Fruit fly (Drosophila melanogaster) whole organism, embryonic: ENCODE results near the gene CG2021.

Experiments
- Ada2b ChIP-seq: fragments of 200-800 bp; sonication (Bioruptor generic); IDR thresholded peaks from 2 replicates; pipeline ENCODE4 v1.3.6; 2022; ENCODE audit warnings: missing biosample characterization, missing genetic modification characterization
- Awh ChIP-seq: fragments of 200-800 bp; sonication (Bioruptor generic); IDR thresholded peaks from 2 replicates; pipeline ENCODE4, ENCODE4 v1.3.6; 2022; ENCODE audit warnings: missing biosample characterization, missing genetic modification characterization
- Blimp-1 ChIP-seq: fragments of 200-800 bp; sonication (Bioruptor generic); optimal IDR thresholded peaks from 3 replicates; lab custom pipeline; 2018; ENCODE audit warnings: missing biosample characterization, missing genetic modification characterization, mild to moderate bottlenecking, moderate library complexity, missing genetic modification reagents
- CG11723 ChIP-seq: fragments of 200-800 bp; sonication (Bioruptor generic); optimal IDR thresholded peaks from 2 replicates; lab custom pipeline; 2017; ENCODE audit warnings: missing biosample characterization, mild to moderate bottlenecking, missing genetic modification characterization
- CG12071 ChIP-seq: fragments of 200-800 bp; sonication (Bioruptor generic); optimal IDR thresholded peaks from 3 replicates; lab custom pipeline; 2018; ENCODE audit warnings: missing biosample characterization, mild to moderate bottlenecking, missing genetic modification characterization
- CG12744 ChIP-seq: fragments of 200-800 bp; sonication (Bioruptor generic); optimal IDR thresholded peaks from 2 replicates; lab custom pipeline; 2016; ENCODE audit warnings: missing biosample characterization, missing genetic modification characterization
- CG12769 ChIP-seq: fragments of 200-800 bp; sonication (Bioruptor generic); optimal IDR thresholded peaks from 2 replicates; lab custom pipeline; 2019; ENCODE audit warnings: missing biosample characterization, mild to moderate bottlenecking, missing genetic modification characterization, moderate library complexity
- CG13287 ChIP-seq: fragments of 200-800 bp; sonication (Bioruptor generic); IDR thresholded peaks from 2 replicates; pipeline ENCODE4 v1.3.6; 2022; ENCODE audit warnings: missing biosample characterization, missing genetic modification characterization; ENCODE audit not compliant: partially characterized antibody
- CG13894 ChIP-seq: fragments of 200-800 bp; sonication (Bioruptor generic); optimal IDR thresholded peaks from 3 replicates; lab custom pipeline; 2018; ENCODE audit warnings: missing biosample characterization, mild to moderate bottlenecking, missing genetic modification characterization, moderate library complexity
- CG14710 ChIP-seq: fragments of 200-800 bp; sonication (Bioruptor generic); optimal IDR thresholded peaks from 3 replicates; lab custom pipeline; 2019; ENCODE audit warnings: missing biosample characterization, mild to moderate bottlenecking, missing genetic modification characterization, moderate library complexity
- CG15269 ChIP-seq: fragments of 200-800 bp; sonication (Bioruptor generic); optimal IDR thresholded peaks from 2 replicates; lab custom pipeline; 2018; ENCODE audit warnings: missing biosample characterization, mild to moderate bottlenecking, missing genetic modification characterization, moderate library complexity
- CG1602 ChIP-seq: fragments of 200-800 bp; sonication (Bioruptor generic); optimal IDR thresholded peaks from 3 replicates; lab custom pipeline; 2016; ENCODE audit warnings: missing biosample characterization, missing genetic modification characterization
- CG16815 ChIP-seq: fragments of 200-800 bp; sonication (Bioruptor generic); optimal IDR thresholded peaks from 3 replicates; lab custom pipeline; 2017; ENCODE audit warnings: missing biosample characterization, mild to moderate bottlenecking, missing genetic modification characterization
- CG17802 ChIP-seq: fragments of 200-800 bp; sonication (Bioruptor generic); optimal IDR thresholded peaks from 2 replicates; lab custom pipeline; 2018; ENCODE audit warnings: missing biosample characterization, mild to moderate bottlenecking, missing genetic modification characterization, moderate library complexity
- CG17829 ChIP-seq: fragments of 200-800 bp; optimal IDR thresholded peaks from 2 replicates; lab custom pipeline; 2019; ENCODE audit warnings: missing biosample characterization, mild to moderate bottlenecking, missing genetic modification characterization, moderate library complexity
- CG31365 ChIP-seq: fragments of 200-800 bp; sonication (Bioruptor generic); optimal IDR thresholded peaks from 2 replicates; lab custom pipeline; 2018; ENCODE audit warnings: missing biosample characterization, mild to moderate bottlenecking, missing genetic modification characterization
- CG6854 ChIP-seq: fragments of 200-800 bp; sonication (Bioruptor generic); optimal IDR thresholded peaks from 3 replicates; lab custom pipeline; 2017; ENCODE audit warnings: missing biosample characterization, mild to moderate bottlenecking, missing genetic modification characterization
- CG7839 ChIP-seq: fragments of 200-800 bp; sonication (Bioruptor generic); optimal IDR thresholded peaks from 3 replicates; lab custom pipeline; 2018; ENCODE audit warnings: missing biosample characterization, mild to moderate bottlenecking, missing genetic modification characterization, moderate library complexity
- Camta ChIP-seq: fragments of 200-800 bp; sonication (Bioruptor generic); optimal IDR thresholded peaks from 2 replicates; lab custom pipeline; 2016; ENCODE audit warnings: missing biosample characterization, missing genetic modification characterization
- Chrac-16 ChIP-seq: fragments of 200-800 bp; sonication (Bioruptor generic); optimal IDR thresholded peaks from 3 replicates; lab custom pipeline; 2016; ENCODE audit warnings: missing biosample characterization, missing genetic modification characterization
- Dad ChIP-seq: fragments of 200-800 bp; sonication (Bioruptor generic); optimal IDR thresholded peaks from 3 replicates; lab custom pipeline; 2016; ENCODE audit warnings: missing biosample characterization, missing genetic modification characterization
- Dip2 ChIP-seq: fragments of 200-800 bp; sonication (Bioruptor generic); IDR thresholded peaks from 2 replicates; pipeline ENCODE4 v1.3.6; 2022; ENCODE audit warnings: missing biosample characterization, missing genetic modification characterization
- Eip74EF ChIP-seq, 2 experiments: fragments of 200-800 bp in 1 of 2; fragments of >200 bp in 1 of 2; sonication (Bioruptor generic) in 1 of 2; optimal IDR thresholded peaks; 2 replicates each; lab custom pipeline; 2017 to 2019; ENCODE audit warnings: missing biosample characterization in 2 of 2, missing genetic modification characterization in 2 of 2, mild to moderate bottlenecking in 1 of 2, moderate library complexity in 1 of 2
- Hsf ChIP-seq: fragments of 200-800 bp; sonication (Bioruptor generic); optimal IDR thresholded peaks from 3 replicates; lab custom pipeline; 2016; ENCODE audit warnings: missing biosample characterization, missing genetic modification characterization
- Lim3 ChIP-seq: fragments of 200-800 bp; sonication (Bioruptor generic); IDR thresholded peaks from 2 replicates; pipeline ENCODE4 v1.3.6; 2022; ENCODE audit warnings: missing biosample characterization, missing genetic modification characterization
- Nf-YA ChIP-seq: fragments of 200-800 bp; sonication (Bioruptor generic); IDR thresholded peaks from 2 replicates; pipeline ENCODE4 v1.3.6; 2022; ENCODE audit warnings: missing biosample characterization, missing genetic modification characterization
- Sry-δ ChIP-seq: fragments of 200-800 bp; sonication (Bioruptor generic); optimal IDR thresholded peaks from 2 replicates; lab custom pipeline; 2016; ENCODE audit warnings: missing biosample characterization, missing genetic modification characterization
- abd-A ChIP-seq: fragments of 200-800 bp; sonication (Bioruptor generic); optimal IDR thresholded peaks from 3 replicates; lab custom pipeline; 2019; ENCODE audit warnings: missing biosample characterization, mild to moderate bottlenecking, missing genetic modification characterization, moderate library complexity
- al ChIP-seq: fragments of 200-800 bp; sonication (Bioruptor generic); IDR thresholded peaks from 2 replicates; pipeline ENCODE4 v1.3.6; 2022; ENCODE audit warnings: missing biosample characterization, missing genetic modification characterization
- chinmo ChIP-seq: fragments of 200-800 bp; sonication (Bioruptor generic); IDR thresholded peaks from 4 replicates; pipeline ENCODE4 v1.3.6; 2022; ENCODE audit warnings: missing biosample characterization, missing genetic modification characterization; ENCODE audit not compliant: partially characterized antibody
- cwo ChIP-seq: fragments of 200-800 bp; sonication (Bioruptor generic); optimal IDR thresholded peaks from 3 replicates; lab custom pipeline; 2017; ENCODE audit warnings: missing biosample characterization, missing genetic modification characterization, mild to moderate bottlenecking, moderate library complexity, missing genetic modification reagents
- dan ChIP-seq: fragments of 200-800 bp; sonication (Bioruptor generic); IDR thresholded peaks from 2 replicates; pipeline ENCODE4 v1.3.6; 2022; ENCODE audit warnings: missing biosample characterization, missing genetic modification characterization
- dimm ChIP-seq: fragments of 200-800 bp; sonication (Bioruptor generic); IDR thresholded peaks from 2 replicates; pipeline ENCODE4 v1.3.6; 2022; ENCODE audit warnings: missing biosample characterization, missing genetic modification characterization
- dmrt11E ChIP-seq: fragments of 200-800 bp; sonication (Bioruptor generic); optimal IDR thresholded peaks from 3 replicates; lab custom pipeline; 2018; ENCODE audit warnings: missing biosample characterization, mild to moderate bottlenecking, missing genetic modification characterization, moderate library complexity
- ewg ChIP-seq: fragments of 200-800 bp; sonication (Bioruptor generic); optimal IDR thresholded peaks from 3 replicates; lab custom pipeline; 2017; ENCODE audit warnings: mild to moderate bottlenecking, missing biosample characterization, missing genetic modification reagents, missing genetic modification characterization
- ftz-f1 ChIP-seq: fragments of 200-800 bp; sonication (Bioruptor generic); optimal IDR thresholded peaks from 2 replicates; lab custom pipeline; 2016; ENCODE audit warnings: missing biosample characterization, missing genetic modification characterization
- hth ChIP-seq: fragments of >200 bp; optimal IDR thresholded peaks from 2 replicates; lab custom pipeline; 2017; ENCODE audit warnings: inconsistent platforms
- lab ChIP-seq: fragments of 200-800 bp; sonication (Bioruptor generic); optimal IDR thresholded peaks from 3 replicates; lab custom pipeline; 2017; ENCODE audit warnings: missing biosample characterization, missing genetic modification characterization, mild to moderate bottlenecking, moderate library complexity, missing genetic modification reagents
- oc ChIP-seq: fragments of 200-800 bp; sonication (Bioruptor generic); optimal IDR thresholded peaks from 2 replicates; lab custom pipeline; 2018; ENCODE audit warnings: missing biosample characterization, mild to moderate bottlenecking, missing genetic modification characterization, moderate library complexity
- pita ChIP-seq: fragments of 200-800 bp; sonication (Bioruptor generic); optimal IDR thresholded peaks from 2 replicates; lab custom pipeline; 2017; ENCODE audit warnings: missing biosample characterization, mild to moderate bottlenecking, missing genetic modification characterization
- pros ChIP-seq: fragments of 200-800 bp; sonication (Bioruptor generic); optimal IDR thresholded peaks from 3 replicates; lab custom pipeline; 2019; ENCODE audit warnings: missing biosample characterization, mild to moderate bottlenecking, missing genetic modification characterization, moderate library complexity
- sd ChIP-seq: fragments of 200-800 bp; sonication (Bioruptor generic); optimal IDR thresholded peaks from 3 replicates; lab custom pipeline; 2018; ENCODE audit warnings: missing biosample characterization, mild to moderate bottlenecking, missing genetic modification characterization, moderate library complexity
- sens ChIP-seq: fragments of 200-800 bp; sonication (Bioruptor generic); peaks from one replicate; lab custom pipeline; 2016; ENCODE audit warnings: missing biosample characterization, missing genetic modification characterization
- sob ChIP-seq: fragments of 200-800 bp; sonication (Bioruptor generic); IDR thresholded peaks from 2 replicates; pipeline ENCODE4 v1.3.6; 2022; ENCODE audit warnings: missing biosample characterization, missing genetic modification characterization
- sqz ChIP-seq: fragments of 200-800 bp; sonication (Bioruptor generic); optimal IDR thresholded peaks from 3 replicates; lab custom pipeline; 2018; ENCODE audit warnings: missing biosample characterization, mild to moderate bottlenecking, missing genetic modification characterization
- sr ChIP-seq: fragments of 200-800 bp; sonication (Bioruptor generic); IDR thresholded peaks from 3 replicates; pipeline ENCODE4 v1.3.6; 2022; ENCODE audit warnings: missing biosample characterization, missing genetic modification characterization
- vvl ChIP-seq: fragments of 200-800 bp; sonication (Bioruptor generic); IDR thresholded peaks from 2 replicates; pipeline ENCODE4 v1.3.6; 2022; ENCODE audit warnings: missing biosample characterization, missing genetic modification characterization
- yki ChIP-seq: fragments of >200 bp; optimal IDR thresholded peaks from 3 replicates; lab custom pipeline; 2018
- z ChIP-seq: fragments of 200-800 bp; sonication (Bioruptor generic); IDR thresholded peaks from 3 replicates; pipeline ENCODE4 v1.3.6; 2022; ENCODE audit warnings: missing biosample characterization, missing genetic modification characterization

CG2021 gene

DNA sequence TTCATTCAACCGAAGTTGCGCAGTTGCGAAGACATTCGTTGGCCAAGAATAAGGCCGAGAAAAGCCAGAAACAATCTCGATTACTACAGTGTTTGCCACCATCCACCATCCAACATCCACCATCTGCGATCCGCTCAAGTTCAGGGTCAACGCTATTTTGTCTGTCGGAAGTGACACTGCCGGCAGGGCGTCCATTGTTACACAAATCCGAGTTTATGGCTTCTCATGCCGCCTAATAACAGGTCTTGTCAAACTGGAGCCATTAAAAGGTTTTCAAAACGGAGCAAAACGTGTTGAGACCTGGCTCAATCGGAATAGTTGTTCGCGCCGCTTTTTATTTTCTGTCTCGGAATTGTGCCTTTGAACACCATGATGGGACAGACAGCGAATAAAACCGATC is 41.6 kb upstream of the CG2021 start (continued):
- TF ChIP-seq pros (GFP tag; lab: Kevin White, UChicago) (peak; percentile 5), CG15269 (tag; lab: Kevin White, UChicago) (peak; percentile 67), sd (peak; percentile 60), CG6854 (no peak), CG11723 (GFP tag; lab: Kevin White, UChicago) (no peak), Camta (GFP tag; lab: Kevin White, UChicago) (no peak), CG16815 (GFP tag; lab: Kevin White, UChicago) (no peak), ewg (GFP tag; lab: Kevin White, UChicago) (no peak), CG7839 (tag; lab: Kevin White, UChicago) (no peak), CG31365 (no peak), Dip2 (GFP tag; lab: Robert Waterston, UW) (no peak), Ada2b (GFP tag; lab: Robert Waterston, UW) (no peak), CG17829 (tag; lab: Kevin White, UChicago) (no peak), Nf-YA (GFP tag; lab: Robert Waterston, UW) (no peak), CG17802 (tag; lab: Kevin White, UChicago) (no peak), Eip74EF (GFP tag; optimal IDR thresholded peaks at IDR 0.05; lab: Kevin White, UChicago) (peak in 1 of 2 experiments; percentile 98), dan (GFP tag; lab: Robert Waterston, UW) (no peak), CG12769 (tag; lab: Kevin White, UChicago) (peak; percentile 53), CG14710 (no peak), abd-A (tag; lab: Kevin White, UChicago) (peak; percentile 98), pita (GFP tag; lab: Kevin White, UChicago) (no peak), CG13287 (no peak), hth (lab: Kevin White, UChicago) (no peak), dmrt11E (tag; lab: Kevin White, UChicago) (no peak), sr (GFP tag; lab: Robert Waterston, UW) (no peak), dimm (GFP tag; lab: Robert Waterston, UW) (no peak), ftz-f1 (peak; percentile 55), oc (peak; percentile 89), CG12744 (GFP tag; lab: Kevin White, UChicago) (no peak)

DNA sequence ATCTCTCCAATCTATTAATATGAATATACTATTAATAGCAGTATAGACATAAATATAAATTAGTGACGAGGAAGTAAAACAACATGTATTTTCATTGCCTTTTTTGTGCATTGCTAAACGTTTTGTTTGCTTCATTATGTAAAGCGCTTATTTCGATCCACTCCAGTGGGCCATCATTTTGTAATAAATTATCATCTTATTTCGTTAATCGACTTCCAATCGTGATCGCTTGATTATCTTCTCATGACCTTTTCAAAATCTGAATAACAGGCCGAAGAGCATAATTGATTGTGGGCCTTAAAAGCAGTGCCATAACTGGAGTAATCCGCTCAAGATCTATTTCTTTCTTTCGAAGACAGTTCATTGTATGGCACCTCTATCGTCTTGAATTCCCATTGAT is 40.2 kb upstream of the CG2021 start:
- no peak for TF ChIP-seq CG13287
- TF ChIP-seq Awh (GFP tag; lab: Robert Waterston, UW), result peak; percentile 72; the same call in 1 of the 2 replicates
- TF ChIP-seq vvl (GFP tag; lab: Robert Waterston, UW), result peak; percentile 18; the same call in 1 of the 2 replicates
- peak; percentile 57 for TF ChIP-seq oc
- TF ChIP-seq CG12071 (GFP tag; lab: Kevin White, UChicago), result no peak
- TF ChIP-seq Eip74EF (GFP tag; optimal IDR thresholded peaks at IDR 0.05; lab: Kevin White, UChicago), result peak in 1 of 2 experiments; percentile 44
- no peak for TF ChIP-seq Sry-δ
- no peak for TF ChIP-seq al (GFP tag; lab: Robert Waterston, UW)

DNA sequence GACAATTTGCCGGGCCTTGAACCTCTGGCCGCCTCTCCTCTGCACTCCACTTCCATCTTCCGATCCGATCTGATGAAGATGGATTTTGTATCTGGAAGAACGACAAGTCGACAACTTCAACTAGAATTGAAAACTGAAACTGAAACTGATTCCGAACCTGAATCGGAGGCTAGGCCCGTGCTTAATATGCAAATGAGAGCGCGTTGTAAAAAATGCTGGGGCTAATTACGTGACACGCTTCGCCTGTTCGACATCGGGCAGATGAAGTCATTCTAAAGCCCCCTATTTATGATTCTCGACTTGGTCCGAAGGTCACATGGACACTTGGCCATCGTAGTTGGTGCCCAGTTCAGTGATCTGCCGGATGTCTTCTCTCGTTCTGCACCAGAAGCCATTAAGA is 39.4 kb upstream of the CG2021 start:
- TF ChIP-seq sob (GFP tag; lab: Robert Waterston, UW), result no peak
- 0 out of 3 replicates have a peak, but pooled peaks have one; percentile 12 for TF ChIP-seq z (GFP tag; lab: Robert Waterston, UW)
- peak; percentile 16 for TF ChIP-seq sd
- no peak for TF ChIP-seq yki (lab: Kevin White, UChicago)
- TF ChIP-seq sqz, result no peak
- 0 out of 2 replicates have a peak, but pooled peaks have one; percentile 18 for TF ChIP-seq vvl (GFP tag; lab: Robert Waterston, UW)
- TF ChIP-seq CG1602 (GFP tag; lab: Kevin White, UChicago), result no peak
- no peak for TF ChIP-seq sens
- TF ChIP-seq Lim3, result no peak
- TF ChIP-seq Hsf (GFP tag; lab: Kevin White, UChicago), result no peak
- peak; percentile 3 for TF ChIP-seq cwo (GFP tag; lab: Kevin White, UChicago)
- peak; percentile 52 for TF ChIP-seq CG13894 (tag; lab: Kevin White, UChicago)
- no peak for TF ChIP-seq Dad (GFP tag; lab: Kevin White, UChicago)
- no peak for TF ChIP-seq lab
- TF ChIP-seq Chrac-16 (GFP tag; lab: Kevin White, UChicago), result no peak
- TF ChIP-seq CG12769 (tag; lab: Kevin White, UChicago), result peak; percentile 26
- TF ChIP-seq abd-A (tag; lab: Kevin White, UChicago), result peak; percentile 50
- TF ChIP-seq chinmo, result peak; percentile 82; the same call in 3 of the 4 replicates
- TF ChIP-seq Blimp-1, result peak; percentile 1
